Worm (Caenorhabditis elegans) whole organism, L2 larva: Measurements from ENCODE around the gene T20B12.3.

Experiments used
- C34F6.9 ChIP-seq: fragments of 150-350 bp; optimal IDR thresholded peaks from 2 replicates; lab custom pipeline; 2014; ENCODE audit warnings: missing biosample characterization, missing genetic modification characterization
- F13H6.1 ChIP-seq: sonication (generic microtip); optimal IDR thresholded peaks from 2 replicates; lab custom pipeline; 2016; ENCODE audit warnings: missing genetic modification characterization, missing compliant biosample characterization
- R02D3.7 ChIP-seq: fragments of 150-350 bp; optimal IDR thresholded peaks from 2 replicates; lab custom pipeline; 2014; ENCODE audit warnings: missing biosample characterization, missing genetic modification characterization
- Y55F3AM.14 ChIP-seq: fragments of 200-800 bp; sonication (Bioruptor generic); optimal IDR thresholded peaks from 2 replicates; lab custom pipeline; 2018; ENCODE audit warnings: mild to moderate bottlenecking, missing genetic modification characterization, missing compliant biosample characterization
- ZK546.5 ChIP-seq: sonication (generic microtip); optimal IDR thresholded peaks from 2 replicates; lab custom pipeline; 2017; ENCODE audit warnings: missing biosample characterization, missing genetic modification characterization
- alr-1 ChIP-seq: fragments of 150-350 bp; optimal IDR thresholded peaks from 2 replicates; lab custom pipeline; 2014; ENCODE audit warnings: missing biosample characterization, missing genetic modification characterization
- aly-2 ChIP-seq: fragments of 150-350 bp; optimal IDR thresholded peaks from 2 replicates; lab custom pipeline; 2014; ENCODE audit warnings: missing biosample characterization, missing genetic modification characterization
- ama-1 ChIP-seq: fragments of 150-350 bp; optimal IDR thresholded peaks from 2 replicates; lab custom pipeline; 2018; ENCODE audit warnings: inconsistent platforms
- blmp-1 ChIP-seq: sonication (generic microtip); optimal IDR thresholded peaks from 2 replicates; lab custom pipeline; 2017; ENCODE audit warnings: missing genetic modification characterization, mild to moderate bottlenecking, missing compliant biosample characterization, antibody characterized with exemption, moderate library complexity; ENCODE audit not compliant: insufficient read depth
- ceh-16 ChIP-seq: fragments of 150-350 bp; optimal IDR thresholded peaks from 2 replicates; lab custom pipeline; 2014; ENCODE audit warnings: missing biosample characterization, missing genetic modification characterization
- ceh-82 ChIP-seq: fragments of 150-350 bp; optimal IDR thresholded peaks from 2 replicates; lab custom pipeline; 2014; ENCODE audit warnings: missing biosample characterization, missing genetic modification characterization
- crh-2 ChIP-seq: sonication (generic microtip); optimal IDR thresholded peaks from 2 replicates; lab custom pipeline; 2017; ENCODE audit warnings: missing biosample characterization, missing genetic modification characterization
- dmd-4 ChIP-seq: sonication (generic microtip); optimal IDR thresholded peaks from 2 replicates; lab custom pipeline; 2017; ENCODE audit warnings: missing biosample characterization, missing genetic modification characterization
- egl-27 ChIP-seq: sonication (generic microtip); optimal IDR thresholded peaks from 3 replicates; lab custom pipeline; 2017; ENCODE audit warnings: missing biosample characterization, missing genetic modification reagents, missing genetic modification characterization
- elt-1 ChIP-seq: fragments of 150-350 bp; optimal IDR thresholded peaks from 2 replicates; lab custom pipeline; 2014; ENCODE audit warnings: missing biosample characterization, missing genetic modification characterization
- elt-3 ChIP-seq: sonication (generic microtip); optimal IDR thresholded peaks from 2 replicates; lab custom pipeline; 2017; ENCODE audit warnings: missing biosample characterization, missing genetic modification characterization
- fos-1 ChIP-seq: fragments of 150-350 bp; optimal IDR thresholded peaks from 2 replicates; lab custom pipeline; 2014; ENCODE audit warnings: missing biosample characterization, missing genetic modification characterization
- gmeb-1 ChIP-seq: fragments of 150-350 bp; optimal IDR thresholded peaks from 2 replicates; lab custom pipeline; 2014; ENCODE audit warnings: missing biosample characterization, missing genetic modification characterization
- lin-11 ChIP-seq: fragments of 150-350 bp; sonication (generic microtip); optimal IDR thresholded peaks from 2 replicates; lab custom pipeline; 2014; ENCODE audit warnings: missing biosample characterization, missing genetic modification characterization, inconsistent platforms, mixed read lengths
- lin-13 ChIP-seq: fragments of 150-350 bp; optimal IDR thresholded peaks from 2 replicates; lab custom pipeline; 2014; ENCODE audit warnings: missing biosample characterization, missing genetic modification reagents, missing genetic modification characterization
- lin-39 ChIP-seq: fragments of 150-350 bp; optimal IDR thresholded peaks from 2 replicates; lab custom pipeline; 2014; ENCODE audit warnings: missing biosample characterization, missing genetic modification reagents, missing genetic modification characterization
- lsy-2 ChIP-seq, 2 experiments: fragments of 150-350 bp in 1 of 2; sonication (generic microtip) in 1 of 2; optimal IDR thresholded peaks; 2 replicates each; lab custom pipeline; 2014 to 2017; ENCODE audit warnings: missing biosample characterization in 2 of 2, missing genetic modification characterization in 2 of 2
- mab-5 ChIP-seq: fragments of 150-350 bp; optimal IDR thresholded peaks from 2 replicates; lab custom pipeline; 2014; ENCODE audit warnings: missing biosample characterization, missing genetic modification characterization
- mbf-1 ChIP-seq: sonication (generic microtip); optimal IDR thresholded peaks from 2 replicates; lab custom pipeline; 2017; ENCODE audit warnings: missing biosample characterization, missing genetic modification characterization
- mdl-1 ChIP-seq, 2 experiments: fragments of 150-350 bp in 1 of 2; sonication (generic microtip) in 1 of 2; optimal IDR thresholded peaks; 2 replicates each; lab custom pipeline; 2017; ENCODE audit warnings: missing biosample characterization in 2 of 2, missing genetic modification characterization in 2 of 2
- nhr-10 ChIP-seq: sonication (generic microtip); optimal IDR thresholded peaks from 2 replicates; lab custom pipeline; 2017; ENCODE audit warnings: missing biosample characterization, missing genetic modification characterization
- nhr-11 ChIP-seq: fragments of 150-350 bp; optimal IDR thresholded peaks from 2 replicates; lab custom pipeline; 2014; ENCODE audit warnings: missing biosample characterization, missing genetic modification characterization
- nhr-12 ChIP-seq: fragments of 150-350 bp; optimal IDR thresholded peaks from 2 replicates; lab custom pipeline; 2014; ENCODE audit warnings: missing biosample characterization, missing genetic modification characterization
- nhr-129 ChIP-seq: fragments of 150-350 bp; optimal IDR thresholded peaks from 2 replicates; lab custom pipeline; 2014; ENCODE audit warnings: missing biosample characterization, missing genetic modification characterization
- nhr-21 ChIP-seq: fragments of 150-350 bp; optimal IDR thresholded peaks from 2 replicates; lab custom pipeline; 2014; ENCODE audit warnings: missing biosample characterization, missing genetic modification characterization
- nhr-23 ChIP-seq: fragments of 150-350 bp; optimal IDR thresholded peaks from 2 replicates; lab custom pipeline; 2014; ENCODE audit warnings: missing biosample characterization, missing genetic modification reagents, missing genetic modification characterization
- nhr-237 ChIP-seq: fragments of 150-350 bp; optimal IDR thresholded peaks from 2 replicates; lab custom pipeline; 2014; ENCODE audit warnings: missing biosample characterization, missing genetic modification characterization
- nhr-25 ChIP-seq: fragments of 150-350 bp; sonication (generic microtip); optimal IDR thresholded peaks from 3 replicates; lab custom pipeline; 2014; ENCODE audit warnings: missing biosample characterization, missing genetic modification characterization
- nhr-6 ChIP-seq: fragments of 150-350 bp; optimal IDR thresholded peaks from 2 replicates; lab custom pipeline; 2014; ENCODE audit warnings: missing biosample characterization, missing genetic modification characterization
- nhr-77 ChIP-seq: fragments of 150-350 bp; optimal IDR thresholded peaks from 2 replicates; lab custom pipeline; 2014; ENCODE audit warnings: missing biosample characterization, missing genetic modification characterization
- peb-1 ChIP-seq: fragments of 150-350 bp; optimal IDR thresholded peaks from 2 replicates; lab custom pipeline; 2014; ENCODE audit warnings: missing biosample characterization, missing genetic modification characterization
- sem-4 ChIP-seq: fragments of 150-350 bp; optimal IDR thresholded peaks from 2 replicates; lab custom pipeline; 2014; ENCODE audit warnings: missing biosample characterization, missing genetic modification reagents, missing genetic modification characterization
- skn-1 ChIP-seq: sonication (generic microtip); optimal IDR thresholded peaks from 2 replicates; lab custom pipeline; 2017; ENCODE audit warnings: missing biosample characterization, missing genetic modification characterization
- sma-3 ChIP-seq: sonication (generic microtip); optimal IDR thresholded peaks from 2 replicates; lab custom pipeline; 2016; ENCODE audit warnings: missing genetic modification reagents, missing genetic modification characterization, missing compliant biosample characterization
- sma-9 ChIP-seq, 2 experiments: fragments of 150-350 bp in 1 of 2; sonication (generic microtip) in 1 of 2; optimal IDR thresholded peaks; 2 replicates each; lab custom pipeline; 2014 to 2016; ENCODE audit warnings: missing genetic modification characterization in 2 of 2, mild to moderate bottlenecking in 1 of 2, missing biosample characterization in 1 of 2, missing compliant biosample characterization in 1 of 2, missing genetic modification reagents in 1 of 2, moderate library complexity in 1 of 2
- snpc-4 ChIP-seq: fragments of 150-350 bp; optimal IDR thresholded peaks from 2 replicates; lab custom pipeline; 2014; ENCODE audit warnings: missing biosample characterization, missing genetic modification characterization
- unc-39 ChIP-seq: fragments of 150-350 bp; optimal IDR thresholded peaks from 2 replicates; lab custom pipeline; 2014; ENCODE audit warnings: missing biosample characterization, missing genetic modification characterization
- unc-55 ChIP-seq: fragments of 150-350 bp; sonication (generic microtip); optimal IDR thresholded peaks from 3 replicates; lab custom pipeline; 2014; ENCODE audit warnings: missing biosample characterization, missing genetic modification reagents, missing genetic modification characterization
- unc-62 ChIP-seq: fragments of 150-350 bp; optimal IDR thresholded peaks from 2 replicates; lab custom pipeline; 2014; ENCODE audit warnings: missing biosample characterization, missing genetic modification reagents, missing genetic modification characterization
- zag-1 ChIP-seq: fragments of 150-350 bp; optimal IDR thresholded peaks from 2 replicates; lab custom pipeline; 2014; ENCODE audit warnings: missing biosample characterization, missing genetic modification characterization
- ztf-1 ChIP-seq: fragments of 200-800 bp; sonication (Bioruptor generic); conservative IDR thresholded peaks from 2 replicates; pipeline ENCODE4 v1.3.6; 2022; ENCODE audit warnings: missing genetic modification characterization, missing compliant biosample characterization
- ztf-11 ChIP-seq: sonication (generic microtip); optimal IDR thresholded peaks from 2 replicates; lab custom pipeline; 2017; ENCODE audit warnings: missing biosample characterization, missing genetic modification characterization
- ztf-4 ChIP-seq: fragments of 150-350 bp; optimal IDR thresholded peaks from 2 replicates; lab custom pipeline; 2014; ENCODE audit warnings: missing biosample characterization, missing genetic modification characterization

Gene T20B12.3

DNA sequence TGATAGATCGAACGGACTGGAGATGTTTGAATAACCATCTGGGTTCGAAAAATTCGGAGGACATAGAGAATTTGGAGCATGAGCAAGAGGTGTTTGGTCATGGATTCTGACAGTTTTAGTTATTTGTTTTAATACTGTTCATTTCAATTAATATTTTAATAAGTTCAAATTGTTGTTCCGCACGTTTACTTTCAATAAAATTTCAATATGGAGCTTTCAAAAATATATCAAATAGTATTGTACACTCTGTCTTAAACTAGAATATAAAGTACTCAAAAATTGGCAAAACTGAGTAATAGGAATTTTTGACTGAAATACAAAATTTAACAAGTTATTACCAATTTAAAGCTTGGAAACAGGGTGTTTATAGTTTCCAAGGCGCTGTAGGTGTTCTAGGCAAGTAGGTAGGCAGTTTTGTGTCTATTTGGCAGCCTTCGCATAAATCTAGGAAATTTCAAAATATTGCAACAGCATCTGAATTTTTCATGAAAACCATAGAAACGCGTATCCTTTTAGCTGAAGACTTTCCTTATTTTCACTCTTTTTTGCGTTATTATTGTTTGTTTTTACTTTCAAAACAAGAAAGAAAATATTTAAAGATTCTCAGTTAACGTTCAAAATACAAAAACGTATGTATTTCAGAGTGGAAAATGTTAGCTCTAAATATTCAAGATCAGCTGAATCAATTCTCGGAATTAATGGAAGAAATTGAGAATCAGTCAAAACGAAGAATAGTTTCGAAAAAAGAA lies 14.7 kb upstream of the T20B12.3 start, which contains the start of the genes T20B12.5 and T20B12.4:
Gene T20B12.5 (minus strand): TSS at position 101 of the 749 bp plus-strand sequence.
Gene T20B12.4 (plus strand): TSS at position 699 of the 749 bp plus-strand sequence.
- TF ChIP-seq nhr-77 (tag; lab: Kevin White, UChicago) (no peak), mab-5 (tag; lab: Kevin White, UChicago) (no peak)

DNA sequence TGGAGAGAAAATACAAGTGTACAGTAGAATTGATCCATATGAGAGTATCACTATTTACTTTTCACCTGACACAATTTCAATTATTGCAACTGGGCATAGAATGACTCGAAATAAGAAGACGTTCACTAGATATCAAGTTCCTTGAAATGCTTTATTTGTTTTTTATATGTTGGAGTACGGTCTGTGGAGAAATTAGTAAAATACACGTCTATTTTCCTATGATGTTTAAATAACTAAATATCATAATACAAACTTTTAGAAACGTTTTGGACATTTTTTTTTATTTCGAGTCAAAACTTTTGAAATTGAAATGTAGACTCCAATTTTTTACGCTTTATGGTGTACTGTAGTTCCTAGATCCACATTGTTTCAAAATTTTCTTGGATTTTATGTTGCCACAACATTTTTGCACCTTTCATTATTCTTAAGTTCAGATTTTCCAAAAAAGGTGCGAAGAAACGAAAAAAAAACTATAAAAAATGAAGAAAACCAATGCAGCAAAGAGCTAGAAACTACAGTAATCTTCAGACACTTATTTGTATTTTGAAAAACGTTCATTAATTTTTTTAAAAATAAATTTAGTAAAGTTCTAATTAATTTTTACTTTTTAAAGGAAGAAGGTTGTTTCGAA lies 12.4 kb upstream of the T20B12.3 start:
- peak; percentile 14 for TF ChIP-seq ama-1 (lab: Kevin White, UChicago)
- peak; percentile 15 for TF ChIP-seq Y55F3AM.14 (GFP tag; lab: Kevin White, UChicago)
- no peak for TF ChIP-seq peb-1 (tag; lab: Kevin White, UChicago)
- TF ChIP-seq nhr-21 (tag; lab: Kevin White, UChicago): peak; percentile 10
- no peak for TF ChIP-seq crh-2 (tag; lab: Kevin White, UChicago)
- TF ChIP-seq ztf-4 (tag; lab: Kevin White, UChicago): peak; percentile 42
- TF ChIP-seq mab-5 (tag; lab: Kevin White, UChicago): no peak
- TF ChIP-seq unc-62 (GFP tag; lab: Kevin White, UChicago): no peak
- TF ChIP-seq aly-2 (tag; lab: Kevin White, UChicago): no peak
- no peak for TF ChIP-seq mbf-1 (tag; lab: Kevin White, UChicago)
- TF ChIP-seq lsy-2 (tag; optimal IDR thresholded peaks at IDR 0.05; lab: Kevin White, UChicago): peak in 1 of 2 experiments; percentile 53
- no peak for TF ChIP-seq lin-11 (tag; lab: Kevin White, UChicago)
- no peak for TF ChIP-seq alr-1
- TF ChIP-seq snpc-4 (tag; lab: Kevin White, UChicago): no peak
- no peak for TF ChIP-seq fos-1 (tag; lab: Kevin White, UChicago)
- no peak for TF ChIP-seq ZK546.5
- no peak for TF ChIP-seq ceh-82
- TF ChIP-seq nhr-129 (tag; lab: Kevin White, UChicago): no peak
- no peak for TF ChIP-seq F13H6.1
- TF ChIP-seq elt-3: no peak
- TF ChIP-seq gmeb-1: no peak
- no peak for TF ChIP-seq elt-1 (tag; lab: Kevin White, UChicago)
- TF ChIP-seq nhr-237 (tag; lab: Kevin White, UChicago): no peak
- TF ChIP-seq nhr-12 (tag; lab: Kevin White, UChicago): no peak
- no peak for TF ChIP-seq sem-4 (tag; lab: Kevin White, UChicago)
- TF ChIP-seq blmp-1 (tag; lab: Kevin White, UChicago): peak; percentile 35
- no peak for TF ChIP-seq unc-55
- TF ChIP-seq skn-1 (tag; lab: Kevin White, UChicago): no peak
- TF ChIP-seq lin-39 (tag; lab: Kevin White, UChicago): no peak
- TF ChIP-seq R02D3.7: no peak
- no peak for TF ChIP-seq C34F6.9 (tag; lab: Kevin White, UChicago)
- TF ChIP-seq nhr-23 (tag; lab: Kevin White, UChicago): no peak
- no peak for TF ChIP-seq nhr-6 (tag; lab: Kevin White, UChicago)
- TF ChIP-seq lin-13: peak; percentile 2
- TF ChIP-seq sma-3: peak; percentile 43
- no peak for TF ChIP-seq nhr-77 (tag; lab: Kevin White, UChicago)
- TF ChIP-seq nhr-10 (tag; lab: Kevin White, UChicago): no peak
- TF ChIP-seq ztf-11 (tag; lab: Kevin White, UChicago): no peak
- no peak for TF ChIP-seq zag-1 (tag; lab: Kevin White, UChicago)
- no peak for TF ChIP-seq egl-27 (tag; lab: Kevin White, UChicago)
- peak; percentile 71 for TF ChIP-seq nhr-25 (tag; lab: Kevin White, UChicago)
- TF ChIP-seq nhr-11 (tag; lab: Kevin White, UChicago): no peak
- no peak for TF ChIP-seq unc-39 (tag; lab: Kevin White, UChicago)
- no peak for TF ChIP-seq mdl-1 (tag; optimal IDR thresholded peaks at IDR 0.05; lab: Kevin White, UChicago)
- TF ChIP-seq ceh-16 (tag; lab: Kevin White, UChicago): no peak
- TF ChIP-seq dmd-4 (tag; lab: Kevin White, UChicago): no peak
- TF ChIP-seq sma-9 (GFP tag; optimal IDR thresholded peaks at IDR 0.05; lab: Kevin White, UChicago): no peak
- no peak for TF ChIP-seq sma-9 (tag; optimal IDR thresholded peaks at IDR 0.05; lab: Kevin White, UChicago)
- TF ChIP-seq ztf-1 (GFP tag; lab: Robert Waterston, UW): no peak
- TF ChIP-seq, all 48 proteins: peak for 9
